Fruit fly (Drosophila melanogaster) whole organism, adult: ENCODE measurements around the gene rtet.

Experiments
- CG12768 ChIP-seq: fragments of 200-800 bp; sonication (Bioruptor generic); optimal IDR thresholded peaks from 2 replicates; lab custom pipeline; 2017; ENCODE audit warnings: missing biosample characterization, missing genetic modification characterization, mild to moderate bottlenecking, moderate library complexity, missing genetic modification reagents
- CG14711 ChIP-seq: fragments of 200-800 bp; sonication (Bioruptor generic); optimal IDR thresholded peaks from 2 replicates; lab custom pipeline; 2018; ENCODE audit warnings: missing biosample characterization, mild to moderate bottlenecking, missing genetic modification characterization, moderate library complexity
- CG7045 ChIP-seq: fragments of 200-800 bp; sonication (Bioruptor generic); optimal IDR thresholded peaks from 2 replicates; lab custom pipeline; 2017; ENCODE audit warnings: missing biosample characterization, mild to moderate bottlenecking, missing genetic modification characterization
- CG7101 ChIP-seq: fragments of 200-800 bp; sonication (Bioruptor generic); optimal IDR thresholded peaks from 2 replicates; lab custom pipeline; 2018; ENCODE audit warnings: missing biosample characterization, mild to moderate bottlenecking, missing genetic modification characterization, moderate library complexity
- Hr96 ChIP-seq: fragments of 200-800 bp; sonication (Bioruptor generic); optimal IDR thresholded peaks from 2 replicates; lab custom pipeline; 2016; ENCODE audit warnings: missing biosample characterization, missing genetic modification characterization
- Mnt ChIP-seq: fragments of 200-800 bp; sonication (Bioruptor generic); optimal IDR thresholded peaks from 2 replicates; lab custom pipeline; 2016; ENCODE audit warnings: missing biosample characterization, mild to moderate bottlenecking, missing genetic modification characterization
- bab1 ChIP-seq: fragments of 200-800 bp; sonication (Bioruptor generic); optimal IDR thresholded peaks from 3 replicates; lab custom pipeline; 2019; ENCODE audit warnings: missing biosample characterization, mild to moderate bottlenecking, missing genetic modification characterization, moderate library complexity
- cic ChIP-seq: fragments of 200-800 bp; sonication (Bioruptor generic); optimal IDR thresholded peaks from 2 replicates; lab custom pipeline; 2017; ENCODE audit warnings: missing biosample characterization, mild to moderate bottlenecking, missing genetic modification characterization, moderate library complexity
- tj ChIP-seq: fragments of 200-800 bp; sonication (Bioruptor generic); optimal IDR thresholded peaks from 3 replicates; lab custom pipeline; 2017; ENCODE audit warnings: missing biosample characterization, mild to moderate bottlenecking, missing genetic modification characterization, moderate library complexity

- TF ChIP-seq cic (GFP tag; lab: Kevin White, UChicago) (no peak), CG7045 (no peak), tj (no peak), CG7101 (tag; lab: Kevin White, UChicago) (no peak), Mnt (GFP tag; lab: Kevin White, UChicago) (no peak), Hr96 (GFP tag; lab: Kevin White, UChicago) (no peak), CG12768 (GFP tag; lab: Kevin White, UChicago) (no peak), CG14711 (no peak), bab1 (GFP tag; lab: Kevin White, UChicago) (no peak)
Measured at dm6 chr3R:21077577-21077976, 30.7 kb upstream of the rtet start.
